Fruit fly (Drosophila melanogaster): ENCODE data around the gene eIF4E3.

eIF4E3 gene

DNA sequence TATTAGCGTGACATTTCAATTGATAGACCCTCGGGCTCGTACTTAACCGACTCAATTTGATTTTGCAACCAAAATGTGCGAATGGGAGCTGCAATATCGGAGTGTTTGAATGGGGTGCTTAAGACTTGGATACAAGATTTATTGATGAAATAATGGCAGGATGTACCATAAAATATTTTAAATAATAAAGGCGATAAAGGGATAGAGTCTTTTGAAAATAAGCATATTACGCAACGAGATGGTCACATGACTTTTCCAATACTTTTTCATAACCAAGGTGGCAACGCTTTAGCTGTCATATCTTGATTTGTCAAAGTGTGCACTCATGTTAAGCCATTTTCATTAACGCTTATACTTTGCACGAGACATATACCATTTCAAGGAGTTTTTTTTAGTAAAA is at the start of gene eIF4E3:
Gene eIF4E3 (plus strand): TSS at position 301 of the 400 bp plus-strand sequence.
- TF ChIP-seq h (optimal IDR thresholded peaks at IDR 0.05) (no peak), Myc (optimal IDR thresholded peaks at IDR 0.05) (no peak)

DNA sequence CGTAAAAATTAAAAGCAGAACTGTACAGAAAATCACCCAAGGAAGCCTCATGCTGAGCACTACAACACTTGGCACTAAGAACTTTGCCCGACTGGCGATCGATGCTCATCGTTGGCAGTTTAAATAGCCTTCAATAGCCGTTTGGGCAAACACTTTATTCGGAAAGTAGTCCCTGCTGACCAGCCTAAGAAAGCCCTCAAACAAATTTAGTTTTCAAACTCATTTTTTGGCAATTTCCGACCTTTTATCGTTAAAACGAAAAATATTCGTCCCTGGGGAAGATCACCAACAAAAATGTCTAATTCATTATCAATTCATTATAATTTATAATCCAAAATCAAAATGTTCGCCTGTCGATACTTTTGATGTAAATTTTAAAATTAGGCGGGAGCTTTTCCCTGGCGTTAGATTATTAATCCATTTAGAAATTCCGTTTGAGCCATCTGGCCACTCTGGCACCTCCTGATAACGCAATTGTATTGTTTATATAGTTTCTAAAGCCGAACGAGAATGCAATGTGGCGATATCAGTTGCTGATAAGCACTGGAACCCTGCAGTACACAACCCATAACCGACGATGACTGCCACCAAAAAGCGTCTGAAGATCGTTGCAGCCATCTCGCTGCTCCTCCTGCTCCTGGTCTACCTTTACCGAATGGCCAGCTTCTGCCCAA is 48.4 kb upstream of the eIF4E3 start, which contains the start of the genes mthl7 and Uxs:
Gene mthl7 (minus strand): TSS at position 51 of the 674 bp plus-strand sequence.
Gene Uxs (plus strand): TSS at position 460 of the 674 bp plus-strand sequence.
- no peak for TF ChIP-seq Myc (optimal IDR thresholded peaks at IDR 0.05)
- no peak for TF ChIP-seq insv (optimal IDR thresholded peaks at IDR 0.05)
- no peak for TF ChIP-seq psq (optimal IDR thresholded peaks at IDR 0.05)
- no peak for TF ChIP-seq ttk (optimal IDR thresholded peaks at IDR 0.05)
- TF ChIP-seq h (optimal IDR thresholded peaks at IDR 0.05): no peak
- no peak for TF ChIP-seq Sin3A (optimal IDR thresholded peaks at IDR 0.05)

DNA sequence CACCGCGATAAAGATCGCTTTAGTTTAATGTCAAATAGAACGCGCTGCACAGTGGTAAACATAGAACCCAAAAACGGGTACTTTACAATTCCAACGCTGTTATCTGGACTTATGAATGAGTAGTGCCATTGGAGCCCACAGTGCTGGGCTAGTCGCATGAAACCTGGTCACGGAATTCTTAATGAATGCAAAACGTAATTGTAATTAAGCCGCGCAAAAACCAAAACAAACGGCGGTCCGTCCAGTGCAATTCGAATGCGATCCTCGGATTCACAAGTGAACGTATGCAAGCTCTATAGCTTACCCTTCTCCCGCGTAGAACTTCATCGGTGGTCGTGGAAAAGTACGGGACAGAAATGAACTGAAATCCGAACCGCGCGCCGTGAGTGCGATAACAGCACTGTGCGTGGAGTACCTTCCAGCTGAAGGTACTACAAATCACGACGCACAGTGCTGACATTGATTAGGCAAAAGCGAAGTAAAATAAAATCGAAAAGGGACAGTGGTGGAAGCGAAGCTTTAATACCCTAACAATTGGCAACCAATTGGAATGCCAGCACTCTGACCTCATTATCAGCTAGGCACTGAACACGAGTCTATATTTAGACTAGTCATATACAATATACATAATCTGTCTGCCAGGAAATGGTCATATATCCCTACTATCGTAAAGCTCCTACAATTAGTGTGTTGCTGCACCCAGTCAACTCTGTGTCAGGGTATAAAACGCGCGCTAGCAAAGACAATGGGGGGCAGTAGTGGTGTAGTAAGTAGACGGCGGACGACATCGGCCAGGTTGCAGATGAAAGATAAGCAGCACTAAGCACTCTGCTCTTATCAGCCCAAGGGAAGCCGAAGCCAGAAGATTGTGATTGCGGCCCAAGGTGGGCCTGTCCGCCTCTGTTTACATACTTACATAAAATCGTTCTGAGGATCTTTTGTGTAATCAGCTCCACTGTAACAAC is 43.5 kb upstream of the eIF4E3 start:
- no peak for TF ChIP-seq psq (optimal IDR thresholded peaks at IDR 0.05)
- TF ChIP-seq insv (optimal IDR thresholded peaks at IDR 0.05): no peak
- TF ChIP-seq ttk (optimal IDR thresholded peaks at IDR 0.05): no peak
- TF ChIP-seq Sin3A (optimal IDR thresholded peaks at IDR 0.05): no peak
- no peak for TF ChIP-seq h (optimal IDR thresholded peaks at IDR 0.05)
- no peak for TF ChIP-seq Myc (optimal IDR thresholded peaks at IDR 0.05)

DNA sequence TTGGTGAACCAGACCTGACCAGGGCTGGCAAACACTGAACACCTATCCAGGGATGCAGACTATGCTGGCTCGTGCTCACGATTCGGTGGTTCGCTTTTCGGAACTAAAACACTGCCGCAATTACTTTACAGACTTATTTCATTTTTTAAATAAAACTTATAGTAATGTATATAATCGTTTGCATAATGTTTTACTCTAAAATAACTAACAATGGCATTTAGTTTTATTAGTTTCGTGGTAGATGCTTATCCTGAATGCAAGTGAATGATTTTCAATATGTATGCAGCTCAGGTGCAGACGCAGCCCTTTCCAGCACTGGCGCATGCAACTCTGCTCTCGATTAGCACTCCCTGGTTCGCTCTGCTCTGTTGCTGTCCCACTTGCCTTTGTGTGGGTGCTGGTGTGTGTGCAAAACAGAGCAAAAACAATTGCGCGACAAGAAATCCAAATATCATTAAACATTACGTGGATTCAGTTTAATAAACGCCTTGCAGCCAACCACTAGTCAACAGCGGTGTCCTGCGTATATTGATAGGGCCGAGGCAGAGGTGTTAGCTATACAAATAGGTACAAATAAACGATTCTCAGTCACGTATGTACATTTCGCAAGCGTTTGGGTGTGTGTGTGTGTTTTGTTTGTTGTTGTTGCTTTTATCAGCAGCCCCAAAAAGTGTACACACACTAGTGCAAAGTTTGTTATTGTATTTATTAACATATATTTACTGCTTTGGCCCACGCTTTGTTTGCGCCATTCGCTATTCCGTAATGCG is 42.2 kb upstream of the eIF4E3 start, which contains the start of the genes ERR and Atg18a:
Gene ERR (minus strand): TSS at position 45 of the 770 bp plus-strand sequence.
Gene Atg18a (plus strand): TSS at position 231 of the 770 bp plus-strand sequence.
- no peak for TF ChIP-seq Sin3A (optimal IDR thresholded peaks at IDR 0.05)
- no peak for TF ChIP-seq Myc (optimal IDR thresholded peaks at IDR 0.05)
- no peak for TF ChIP-seq insv (optimal IDR thresholded peaks at IDR 0.05)
- no peak for TF ChIP-seq ttk (optimal IDR thresholded peaks at IDR 0.05)
- TF ChIP-seq h (optimal IDR thresholded peaks at IDR 0.05): no peak
- TF ChIP-seq psq (optimal IDR thresholded peaks at IDR 0.05): no peak

DNA sequence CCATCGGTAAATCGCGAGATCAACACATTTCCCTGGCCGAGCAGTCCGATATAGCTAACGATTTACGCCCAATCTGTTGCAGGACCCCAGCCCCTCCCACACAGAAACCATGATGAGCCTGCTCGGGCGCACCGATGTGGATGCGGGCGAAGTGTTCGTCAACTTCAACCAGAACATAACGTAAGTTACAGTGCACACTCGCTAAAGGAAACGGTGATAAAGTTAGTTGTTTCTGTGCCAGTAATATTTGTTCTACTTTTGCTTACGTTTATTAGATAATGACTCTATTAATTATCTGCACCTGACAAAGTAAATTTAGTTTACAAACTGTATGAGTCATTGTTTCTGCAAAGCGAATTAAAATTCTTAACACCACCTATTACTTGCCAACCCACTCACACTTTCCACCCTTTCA is 41.6 kb upstream of the eIF4E3 start:
- TF ChIP-seq insv (optimal IDR thresholded peaks at IDR 0.05): no peak
- TF ChIP-seq Sin3A (optimal IDR thresholded peaks at IDR 0.05): no peak
- no peak for TF ChIP-seq Myc (optimal IDR thresholded peaks at IDR 0.05)
- no peak for TF ChIP-seq h (optimal IDR thresholded peaks at IDR 0.05)
- no peak for TF ChIP-seq ttk (optimal IDR thresholded peaks at IDR 0.05)
- no peak for TF ChIP-seq psq (optimal IDR thresholded peaks at IDR 0.05)

DNA sequence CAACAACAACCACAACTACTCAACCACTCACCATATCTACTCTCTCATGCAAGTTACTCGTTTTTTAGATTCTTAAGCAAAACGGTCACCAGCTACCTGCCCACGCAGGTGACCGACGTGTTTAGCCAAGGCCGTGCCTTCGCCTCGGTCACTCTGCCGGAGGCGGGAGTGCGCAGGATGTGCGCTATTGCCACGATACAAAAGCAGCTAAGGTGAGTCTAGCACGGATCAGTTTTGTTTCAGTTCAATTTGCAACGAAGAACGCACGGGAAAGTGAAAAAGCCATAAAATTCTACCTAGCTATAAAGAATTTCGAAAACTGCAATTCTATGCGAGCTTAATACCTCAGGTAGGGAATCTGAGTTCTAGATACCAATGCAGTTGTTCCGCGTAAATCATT is 39.8 kb upstream of the eIF4E3 start:
- TF ChIP-seq ttk (optimal IDR thresholded peaks at IDR 0.05): no peak

DNA sequence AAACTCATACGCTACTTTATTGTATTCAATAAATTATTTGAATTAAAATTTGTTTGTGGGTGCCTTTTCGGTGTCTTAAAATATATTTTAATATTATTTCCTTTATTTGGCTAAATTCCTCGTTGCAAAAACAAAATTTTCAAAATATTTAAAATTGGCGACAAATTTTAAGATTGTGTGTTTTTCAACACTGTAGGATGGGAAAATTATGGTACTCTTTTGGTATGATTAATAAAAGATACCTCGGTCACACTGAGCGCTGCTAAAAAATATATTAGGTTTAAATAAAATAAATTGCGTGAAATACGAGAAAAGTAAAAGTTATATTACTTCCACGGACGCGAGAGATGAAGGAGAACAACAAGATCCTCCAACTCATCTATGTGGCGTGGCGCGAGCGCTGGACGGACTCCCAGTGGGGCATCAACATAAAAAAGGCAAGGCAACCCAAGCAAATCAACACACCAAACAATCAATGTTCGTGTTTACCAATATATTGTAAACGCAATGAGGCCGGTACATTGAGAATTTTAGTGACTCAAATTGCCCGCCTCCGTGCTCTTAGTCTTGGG is 37.9 kb upstream of the eIF4E3 start, which contains the start of gene MED24:
Gene MED24 (plus strand): TSS at position 229 of the 572 bp plus-strand sequence.
- TF ChIP-seq Sin3A (optimal IDR thresholded peaks at IDR 0.05) (no peak), insv (optimal IDR thresholded peaks at IDR 0.05) (no peak), Myc (optimal IDR thresholded peaks at IDR 0.05) (no peak), ttk (optimal IDR thresholded peaks at IDR 0.05) (no peak), psq (optimal IDR thresholded peaks at IDR 0.05) (no peak), h (optimal IDR thresholded peaks at IDR 0.05) (no peak)

DNA sequence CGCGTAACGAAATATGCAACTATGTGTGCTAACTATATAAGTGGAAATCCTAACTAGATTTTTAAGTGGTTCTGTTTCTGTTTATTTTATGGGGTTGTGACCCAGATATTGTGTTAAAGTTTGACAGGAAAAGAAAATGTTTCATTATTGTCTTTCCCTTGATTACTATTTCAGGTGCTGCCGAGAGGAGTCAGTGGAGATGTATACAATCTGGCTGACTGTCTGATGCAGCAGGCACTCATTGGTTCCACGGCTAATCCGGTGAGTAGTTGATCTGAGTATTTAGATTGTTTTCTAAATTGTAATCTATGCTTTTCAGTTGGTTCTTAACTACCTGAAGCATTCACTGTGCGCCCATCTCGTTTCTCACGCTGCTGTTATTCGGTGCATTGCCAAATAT is 36.0 kb upstream of the eIF4E3 start, which contains the start of gene CG7387:
Gene CG7387 (minus strand): TSS at position 101 of the 400 bp plus-strand sequence.
- no peak for TF ChIP-seq ttk (optimal IDR thresholded peaks at IDR 0.05)
- TF ChIP-seq Sin3A (optimal IDR thresholded peaks at IDR 0.05): no peak
- no peak for TF ChIP-seq psq (optimal IDR thresholded peaks at IDR 0.05)
- TF ChIP-seq insv (optimal IDR thresholded peaks at IDR 0.05): no peak
- TF ChIP-seq Myc (optimal IDR thresholded peaks at IDR 0.05): no peak
- no peak for TF ChIP-seq h (optimal IDR thresholded peaks at IDR 0.05)

DNA sequence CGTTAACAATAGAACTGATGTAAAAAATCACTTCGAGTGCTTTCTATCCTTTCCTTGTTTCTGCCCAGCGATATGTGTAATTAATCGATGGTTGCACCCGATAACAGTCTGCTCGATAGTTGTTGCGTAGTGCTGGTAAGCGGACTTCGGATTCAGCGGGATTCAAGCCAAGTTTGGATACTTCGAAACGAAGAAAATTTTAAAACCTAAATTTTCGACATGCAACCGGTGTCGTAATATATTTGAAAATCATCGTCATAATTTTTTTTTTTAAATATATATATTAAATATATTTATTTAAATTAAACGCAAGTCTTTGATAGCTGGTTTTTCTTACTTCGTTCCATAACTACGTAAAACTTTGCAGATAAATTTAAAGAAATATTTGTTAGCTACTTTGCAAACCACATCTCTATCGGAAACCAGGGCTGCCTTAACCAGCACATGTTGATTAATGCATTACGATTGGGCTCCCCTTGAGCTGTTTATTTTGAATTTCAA is 31.2 kb upstream of the eIF4E3 start, which contains the start of the genes UbcE2M and Dhps:
Gene UbcE2M (minus strand): TSS at position 209 of the 501 bp plus-strand sequence.
Gene Dhps (plus strand): TSS at position 429 of the 501 bp plus-strand sequence.
- no peak for TF ChIP-seq h (optimal IDR thresholded peaks at IDR 0.05)
- no peak for TF ChIP-seq psq (optimal IDR thresholded peaks at IDR 0.05)
- no peak for TF ChIP-seq Sin3A (optimal IDR thresholded peaks at IDR 0.05)
- no peak for TF ChIP-seq Myc (optimal IDR thresholded peaks at IDR 0.05)
- TF ChIP-seq insv (optimal IDR thresholded peaks at IDR 0.05): no peak

DNA sequence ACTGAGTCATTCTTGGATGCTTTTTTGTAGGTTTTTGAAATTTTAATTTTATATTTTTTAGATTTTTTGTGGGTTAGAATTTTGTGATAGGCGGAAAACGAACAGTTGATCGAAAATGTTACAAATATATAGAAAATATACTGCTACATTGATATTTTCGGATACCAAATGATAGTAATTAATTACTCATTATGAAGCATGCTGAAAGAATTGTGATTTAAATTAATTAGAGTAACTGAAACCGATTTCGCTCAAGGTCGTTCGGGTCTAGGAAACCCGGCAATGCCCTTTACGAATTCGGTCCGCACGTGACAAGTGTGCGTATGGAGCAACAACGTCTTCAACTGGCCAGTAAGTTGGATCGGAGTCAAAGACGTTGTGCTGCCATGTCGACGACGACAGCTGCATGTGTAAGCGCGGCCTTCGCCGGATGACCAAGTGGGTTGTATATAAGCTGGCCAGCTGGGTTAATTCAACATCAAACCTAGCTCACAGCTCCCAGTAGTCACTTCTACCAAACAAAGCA is 26.6 kb upstream of the eIF4E3 start, which contains the start of the genes CG7366 and CG13679:
Gene CG7366 (minus strand): TSS at position 101 of the 526 bp plus-strand sequence.
Gene CG13679 (plus strand): TSS at position 476 of the 526 bp plus-strand sequence.
- TF ChIP-seq psq (optimal IDR thresholded peaks at IDR 0.05) (no peak), insv (optimal IDR thresholded peaks at IDR 0.05) (no peak), Sin3A (optimal IDR thresholded peaks at IDR 0.05) (no peak), h (optimal IDR thresholded peaks at IDR 0.05) (no peak), Myc (optimal IDR thresholded peaks at IDR 0.05) (no peak), ttk (optimal IDR thresholded peaks at IDR 0.05) (no peak)

All from Kc167 (cell line).